Worm (Caenorhabditis elegans): Measurements from ENCODE around the gene pqn-90.

Gene pqn-90

ce11 chrIV:15291162-15291561 lies at the start of gene pqn-90:
Gene pqn-90, minus strand, starts transcription at chrIV:15291262.
- TF ChIP-seq lin-13 (GFP tag; optimal IDR thresholded peaks at IDR 0.05) = no peak
- no peak for TF ChIP-seq sma-3 (GFP tag; optimal IDR thresholded peaks at IDR 0.05)
- TF ChIP-seq ama-1 (optimal IDR thresholded peaks at IDR 0.05) = no peak
- TF ChIP-seq peb-1 (tag; optimal IDR thresholded peaks at IDR 0.05) = no peak
- no peak for TF ChIP-seq ceh-82 (tag; optimal IDR thresholded peaks at IDR 0.05)
- no peak for TF ChIP-seq elt-3 (tag; optimal IDR thresholded peaks at IDR 0.05)
- TF ChIP-seq nhr-10 (tag; optimal IDR thresholded peaks at IDR 0.05) = no peak
- TF ChIP-seq nhr-129 (tag; optimal IDR thresholded peaks at IDR 0.05) = no peak
- TF ChIP-seq sma-9 (GFP tag; optimal IDR thresholded peaks at IDR 0.05) = no peak
- no peak for TF ChIP-seq sma-9 (tag; optimal IDR thresholded peaks at IDR 0.05)
- TF ChIP-seq snpc-4 (tag; optimal IDR thresholded peaks at IDR 0.05) = no peak
- no peak for TF ChIP-seq unc-55 (GFP tag; optimal IDR thresholded peaks at IDR 0.05)
- TF ChIP-seq R02D3.7 (tag; optimal IDR thresholded peaks at IDR 0.05) = no peak
- no peak for TF ChIP-seq Y55F3AM.14 (GFP tag; optimal IDR thresholded peaks at IDR 0.05)
- TF ChIP-seq nhr-23 (tag; optimal IDR thresholded peaks at IDR 0.05) = no peak

ce11 chrIV:15336778-15337177 lies 45.7 kb upstream of the pqn-90 start, which contains the start of gene irld-59:
Gene irld-59, plus strand, starts transcription at chrIV:15337078.
- TF ChIP-seq nhr-25 (tag; optimal IDR thresholded peaks at IDR 0.05) (no peak), ztf-11 (tag; optimal IDR thresholded peaks at IDR 0.05) (no peak), nhr-21 (tag; optimal IDR thresholded peaks at IDR 0.05) (no peak), peb-1 (tag; optimal IDR thresholded peaks at IDR 0.05) (no peak), elt-3 (tag; optimal IDR thresholded peaks at IDR 0.05) (no peak), Y55F3AM.14 (GFP tag; optimal IDR thresholded peaks at IDR 0.05) (no peak), ztf-1 (GFP tag; conservative IDR thresholded peaks at IDR 0.05) (no peak), unc-39 (tag; optimal IDR thresholded peaks at IDR 0.05) (no peak), dmd-4 (tag; optimal IDR thresholded peaks at IDR 0.05) (no peak), C34F6.9 (tag; optimal IDR thresholded peaks at IDR 0.05) (no peak), nhr-77 (tag; optimal IDR thresholded peaks at IDR 0.05) (no peak), F13H6.1 (tag; optimal IDR thresholded peaks at IDR 0.05) (no peak)

ce11 chrIV:15328092-15328491 lies 37.0 kb upstream of the pqn-90 start, which contains the start of gene tbx-40:
Gene tbx-40, minus strand, starts transcription at chrIV:15328192.
- TF ChIP-seq lin-13 (GFP tag; optimal IDR thresholded peaks at IDR 0.05) (no peak), ztf-1 (GFP tag; conservative IDR thresholded peaks at IDR 0.05) (no peak), zag-1 (tag; optimal IDR thresholded peaks at IDR 0.05) (no peak), C34F6.9 (tag; optimal IDR thresholded peaks at IDR 0.05) (no peak), sma-9 (GFP tag; optimal IDR thresholded peaks at IDR 0.05) (no peak), sma-9 (tag; optimal IDR thresholded peaks at IDR 0.05) (no peak), ceh-82 (tag; optimal IDR thresholded peaks at IDR 0.05) (no peak), peb-1 (tag; optimal IDR thresholded peaks at IDR 0.05) (no peak), egl-27 (tag; optimal IDR thresholded peaks at IDR 0.05) (no peak), nhr-23 (tag; optimal IDR thresholded peaks at IDR 0.05) (no peak), mab-5 (tag; optimal IDR thresholded peaks at IDR 0.05) (no peak), mbf-1 (tag; optimal IDR thresholded peaks at IDR 0.05) (no peak), blmp-1 (tag; optimal IDR thresholded peaks at IDR 0.05; ENCODE audit: insufficient read depth) (no peak), mdl-1 (tag; optimal IDR thresholded peaks at IDR 0.05) (no peak), fos-1 (tag; optimal IDR thresholded peaks at IDR 0.05) (no peak), lsy-2 (tag; optimal IDR thresholded peaks at IDR 0.05) (no peak), snpc-4 (tag; optimal IDR thresholded peaks at IDR 0.05) (no peak), ama-1 (optimal IDR thresholded peaks at IDR 0.05) (no peak), nhr-21 (tag; optimal IDR thresholded peaks at IDR 0.05) (no peak), sem-4 (tag; optimal IDR thresholded peaks at IDR 0.05) (no peak)

ce11 chrIV:15323593-15323992 lies 32.5 kb upstream of the pqn-90 start, which contains the start of gene tbx-39:
Gene tbx-39, plus strand, starts transcription at chrIV:15323893.
- TF ChIP-seq ama-1 (optimal IDR thresholded peaks at IDR 0.05) (no peak), ceh-16 (tag; optimal IDR thresholded peaks at IDR 0.05) (no peak), snpc-4 (tag; optimal IDR thresholded peaks at IDR 0.05) (no peak), sma-9 (GFP tag; optimal IDR thresholded peaks at IDR 0.05) (no peak), sma-9 (tag; optimal IDR thresholded peaks at IDR 0.05) (no peak), dmd-4 (tag; optimal IDR thresholded peaks at IDR 0.05) (no peak), mbf-1 (tag; optimal IDR thresholded peaks at IDR 0.05) (no peak), fos-1 (tag; optimal IDR thresholded peaks at IDR 0.05) (no peak)

ce11 chrIV:15321279-15321678 lies 30.2 kb upstream of the pqn-90 start, which contains the start of gene Y73F8A.15:
Gene Y73F8A.15, plus strand, starts transcription at chrIV:15321579.
- TF ChIP-seq snpc-4 (tag; optimal IDR thresholded peaks at IDR 0.05) (no peak), ama-1 (optimal IDR thresholded peaks at IDR 0.05) (no peak), nhr-12 (tag; optimal IDR thresholded peaks at IDR 0.05) (no peak), R02D3.7 (tag; optimal IDR thresholded peaks at IDR 0.05) (no peak), F13H6.1 (tag; optimal IDR thresholded peaks at IDR 0.05) (no peak), ZK546.5 (tag; optimal IDR thresholded peaks at IDR 0.05) (no peak), mdl-1 (tag; optimal IDR thresholded peaks at IDR 0.05) (no peak), sem-4 (tag; optimal IDR thresholded peaks at IDR 0.05) (no peak), nhr-23 (tag; optimal IDR thresholded peaks at IDR 0.05) (no peak), egl-27 (tag; optimal IDR thresholded peaks at IDR 0.05) (no peak), sma-3 (GFP tag; optimal IDR thresholded peaks at IDR 0.05) (no peak), crh-2 (tag; optimal IDR thresholded peaks at IDR 0.05) (no peak), ceh-82 (tag; optimal IDR thresholded peaks at IDR 0.05) (no peak), lin-11 (tag; optimal IDR thresholded peaks at IDR 0.05) (no peak), zag-1 (tag; optimal IDR thresholded peaks at IDR 0.05) (no peak), sma-9 (GFP tag; optimal IDR thresholded peaks at IDR 0.05) (no peak), sma-9 (tag; optimal IDR thresholded peaks at IDR 0.05) (no peak), nhr-6 (tag; optimal IDR thresholded peaks at IDR 0.05) (no peak)
